Fruit fly (Drosophila melanogaster): Measurements from ENCODE around the gene CG33985.

Gene CG33985

DNA sequence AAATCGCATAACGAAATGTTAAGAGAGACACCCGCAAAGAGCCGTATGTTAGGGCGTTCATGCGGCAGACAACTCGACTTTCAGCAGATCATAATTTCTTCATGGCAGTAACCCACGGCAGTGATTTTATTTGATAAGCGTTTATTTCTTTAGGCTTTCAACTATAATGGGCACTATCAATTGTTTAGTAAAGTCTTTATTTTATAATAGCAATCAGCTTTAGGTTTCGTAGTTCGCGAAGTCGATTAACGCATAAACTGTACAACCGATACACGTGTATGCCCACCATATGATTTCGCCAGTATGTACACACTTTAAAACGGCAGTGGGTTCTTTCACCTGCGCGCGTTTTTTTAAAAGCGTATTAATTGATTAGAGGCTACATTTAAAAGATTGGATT lies 18.4 kb downstream of the CG33985 start, which contains the start of gene CG7841 (continued):
- TF ChIP-seq CG7372 (GFP tag; IDR thresholded peaks at IDR 0.05) (peak; percentile 95), BtbVII (GFP tag; optimal IDR thresholded peaks at IDR 0.05) (peak; percentile 99), kni (GFP tag; optimal IDR thresholded peaks at IDR 0.05) (peak; percentile 96), CG10366 (GFP tag; IDR thresholded peaks at IDR 0.05) (peak; percentile 94), insv (GFP tag; optimal IDR thresholded peaks at IDR 0.05) (peak; percentile 44 to 83), CG13296 (GFP tag; optimal IDR thresholded peaks at IDR 0.05) (peak; percentile 99), CG34376 (GFP tag; optimal IDR thresholded peaks at IDR 0.05) (peak; percentile 99), CG14710 (tag; optimal IDR thresholded peaks at IDR 0.05) (peak; percentile 100), D19A (tag; optimal IDR thresholded peaks at IDR 0.05) (peak; percentile 97), CG11247 (GFP tag; IDR thresholded peaks at IDR 0.05) (peak; percentile 92), Atf3 (GFP tag; optimal IDR thresholded peaks at IDR 0.05) (peak; percentile 94), CG10462 (GFP tag; optimal IDR thresholded peaks at IDR 0.05) (peak; percentile 95), CG4617 (GFP tag; optimal IDR thresholded peaks at IDR 0.05; ENCODE audit: borderline replicate concordance) (peak; percentile 82), CG8924 (tag; optimal IDR thresholded peaks at IDR 0.05) (peak; percentile 99), CG6791 (GFP tag; IDR thresholded peaks at IDR 0.05; ENCODE audit: partially characterized antibody) (no peak), Dek (tag; optimal IDR thresholded peaks at IDR 0.05) (peak; percentile 97), CG13624 (GFP tag; optimal IDR thresholded peaks at IDR 0.05) (peak; percentile 97), CG34422 (GFP tag; IDR thresholded peaks at IDR 0.05) (peak; percentile 94), cad (GFP tag; optimal IDR thresholded peaks at IDR 0.05) (no peak), CG4424 (GFP tag; optimal IDR thresholded peaks at IDR 0.05) (peak; percentile 97), z (GFP tag; IDR thresholded peaks at IDR 0.05) (peak; percentile 79), her (GFP tag; optimal IDR thresholded peaks at IDR 0.05) (peak; percentile 96), CG7271 (tag; optimal IDR thresholded peaks at IDR 0.05) (peak; percentile 86), ab (GFP tag; optimal IDR thresholded peaks at IDR 0.05) (peak; percentile 86), hkb (optimal IDR thresholded peaks at IDR 0.05) (no peak), hkb (GFP tag; IDR thresholded peaks at IDR 0.05) (peak; percentile 99), Usf (GFP tag; optimal IDR thresholded peaks at IDR 0.05) (peak; percentile 93), knrl (GFP tag; IDR thresholded peaks at IDR 0.05; ENCODE audit: partially characterized antibody) (no peak), gsb (GFP tag; IDR thresholded peaks at IDR 0.05) (peak; percentile 88), CG3726 (GFP tag; IDR thresholded peaks at IDR 0.05) (no peak; the same call in 2 of the 3 replicates), ham (GFP tag; IDR thresholded peaks at IDR 0.05) (peak; percentile 78; the same call in 1 of the 2 replicates), odd (GFP tag; optimal IDR thresholded peaks at IDR 0.05) (peak; percentile 99), CG13123 (GFP tag; optimal IDR thresholded peaks at IDR 0.05) (peak; percentile 91), abd-A (tag; optimal IDR thresholded peaks at IDR 0.05) (peak; percentile 95), Nf-YC (tag; optimal IDR thresholded peaks at IDR 0.05) (peak; percentile 92), CG9876 (GFP tag; optimal IDR thresholded peaks at IDR 0.05) (peak; percentile 86), fd102C (GFP tag; optimal IDR thresholded peaks at IDR 0.05) (peak; percentile 94), nerfin-1 (tag; optimal IDR thresholded peaks at IDR 0.05) (peak; percentile 98), GATAe (GFP tag; conservative IDR thresholded peaks at IDR 0.05) (no peak; the same call in 1 of the 2 replicates), maf-S (GFP tag; optimal IDR thresholded peaks at IDR 0.05) (peak; percentile 94), Aef1 (GFP tag; IDR thresholded peaks at IDR 0.05) (peak; percentile 89), Sry-β (GFP tag; optimal IDR thresholded peaks at IDR 0.05) (peak; percentile 67), Nf-YB (GFP tag; optimal IDR thresholded peaks at IDR 0.05) (peak; percentile 89), dm (GFP tag; optimal IDR thresholded peaks at IDR 0.05) (peak; percentile 96), dimm (GFP tag; IDR thresholded peaks at IDR 0.05) (no peak), CG7357 (GFP tag; IDR thresholded peaks at IDR 0.05) (peak; percentile 83), Xrp1 (GFP tag; IDR thresholded peaks at IDR 0.05) (peak; percentile 98), CG12299 (tag; optimal IDR thresholded peaks at IDR 0.05) (peak; percentile 99), Kr (GFP tag; optimal IDR thresholded peaks at IDR 0.05) (peak; percentile 85), ssp (GFP tag; IDR thresholded peaks at IDR 0.05) (no peak), CG6654 (GFP tag; optimal IDR thresholded peaks at IDR 0.05) (peak; percentile 88), cg (GFP tag; optimal IDR thresholded peaks at IDR 0.05) (peak; percentile 21)

Data from whole organism, embryonic.